Fruit fly (Drosophila melanogaster) whole organism, prepupa: Measurements from ENCODE around the gene CG9757.

ENCODE experiments used
- CG10669 ChIP-seq: fragments of 200-800 bp; sonication (Bioruptor generic); optimal IDR thresholded peaks from 3 replicates; lab custom pipeline; 2018; ENCODE audit warnings: missing biosample characterization, mild to moderate bottlenecking, missing genetic modification characterization, moderate library complexity
- CG15336 ChIP-seq: fragments of 200-800 bp; sonication (Bioruptor generic); IDR thresholded peaks from 2 replicates; pipeline ENCODE4 v1.3.6; 2022; ENCODE audit warnings: missing biosample characterization, missing genetic modification characterization
- CG1621 ChIP-seq: fragments of 200-800 bp; sonication (Bioruptor generic); optimal IDR thresholded peaks from 3 replicates; lab custom pipeline; 2018; ENCODE audit warnings: missing biosample characterization, mild to moderate bottlenecking, missing genetic modification characterization
- CG16779 ChIP-seq: fragments of 200-800 bp; sonication (Bioruptor generic); optimal IDR thresholded peaks from 3 replicates; lab custom pipeline; 2017; ENCODE audit warnings: missing biosample characterization, mild to moderate bottlenecking, missing genetic modification characterization
- CG3032 ChIP-seq: fragments of 200-800 bp; optimal IDR thresholded peaks from 2 replicates; lab custom pipeline; 2019; ENCODE audit warnings: missing biosample characterization, mild to moderate bottlenecking, missing genetic modification characterization, moderate library complexity
- CG31627 ChIP-seq: fragments of 200-800 bp; sonication (Bioruptor generic); optimal IDR thresholded peaks from 3 replicates; lab custom pipeline; 2016; ENCODE audit warnings: missing biosample characterization, missing genetic modification characterization
- CG32006 ChIP-seq: fragments of 200-800 bp; sonication (Bioruptor generic); optimal IDR thresholded peaks from 3 replicates; lab custom pipeline; 2017; ENCODE audit warnings: missing biosample characterization, mild to moderate bottlenecking, missing genetic modification characterization
- CG34406 ChIP-seq: fragments of 200-800 bp; sonication (Bioruptor generic); optimal IDR thresholded peaks from 3 replicates; lab custom pipeline; 2016; ENCODE audit warnings: missing biosample characterization, missing genetic modification characterization
- CG3919 ChIP-seq: fragments of 200-800 bp; sonication (Bioruptor generic); optimal IDR thresholded peaks from 3 replicates; lab custom pipeline; 2016; ENCODE audit warnings: missing biosample characterization, missing genetic modification characterization
- CG4318 ChIP-seq: fragments of 200-800 bp; sonication (Bioruptor generic); optimal IDR thresholded peaks from 3 replicates; lab custom pipeline; 2017; ENCODE audit warnings: missing biosample characterization, mild to moderate bottlenecking, missing genetic modification characterization
- CG6163 ChIP-seq: fragments of 200-800 bp; sonication (Bioruptor generic); IDR thresholded peaks from 3 replicates; pipeline ENCODE4 v1.3.6; 2022; ENCODE audit warnings: missing biosample characterization, missing genetic modification characterization
- CG6276 ChIP-seq: fragments of 200-800 bp; sonication (Bioruptor generic); optimal IDR thresholded peaks from 2 replicates; lab custom pipeline; 2017; ENCODE audit warnings: missing biosample characterization, mild to moderate bottlenecking, missing genetic modification characterization
- CG6808 ChIP-seq: fragments of 200-800 bp; sonication (Bioruptor generic); optimal IDR thresholded peaks from 3 replicates; lab custom pipeline; 2017; ENCODE audit warnings: missing biosample characterization, missing genetic modification characterization, mild to moderate bottlenecking, moderate library complexity, missing genetic modification reagents
- CG6854 ChIP-seq: fragments of 200-800 bp; sonication (Bioruptor generic); optimal IDR thresholded peaks from 2 replicates; lab custom pipeline; 2017; ENCODE audit warnings: missing biosample characterization, mild to moderate bottlenecking, missing genetic modification characterization
- CG8119 ChIP-seq: fragments of 200-800 bp; sonication (Bioruptor generic); IDR thresholded peaks from 3 replicates; pipeline ENCODE4 v1.3.6; 2022; ENCODE audit warnings: missing biosample characterization, missing genetic modification characterization
- CG8632 ChIP-seq: fragments of 200-800 bp; sonication (Bioruptor generic); optimal IDR thresholded peaks from 3 replicates; lab custom pipeline; 2016; ENCODE audit warnings: missing biosample characterization, missing genetic modification characterization
- CG9139 ChIP-seq: fragments of 200-800 bp; sonication (Bioruptor generic); optimal IDR thresholded peaks from 3 replicates; lab custom pipeline; 2017; ENCODE audit warnings: missing biosample characterization, mild to moderate bottlenecking, missing genetic modification characterization
- Eip78C ChIP-seq: fragments of 200-800 bp; sonication (Bioruptor generic); peaks from one replicate; lab custom pipeline; 2016; ENCODE audit warnings: missing biosample characterization, missing genetic modification characterization
- Ets96B ChIP-seq: fragments of 200-800 bp; optimal IDR thresholded peaks from 2 replicates; lab custom pipeline; 2019; ENCODE audit warnings: missing biosample characterization, mild to moderate bottlenecking, missing genetic modification characterization, moderate library complexity
- Hr38 ChIP-seq: sonication (Bioruptor generic); optimal IDR thresholded peaks from 2 replicates; lab custom pipeline; 2016; ENCODE audit warnings: missing biosample characterization, missing genetic modification characterization
- Hr39 ChIP-seq: fragments of 200-800 bp; sonication (Bioruptor generic); optimal IDR thresholded peaks from 2 replicates; lab custom pipeline; 2016; ENCODE audit warnings: missing biosample characterization, missing genetic modification characterization
- Hr4 ChIP-seq: fragments of 200-800 bp; sonication (Bioruptor generic); optimal IDR thresholded peaks from 3 replicates; lab custom pipeline; 2016; ENCODE audit warnings: missing biosample characterization, missing genetic modification characterization
- Lpt ChIP-seq: fragments of 200-800 bp; sonication (Bioruptor generic); optimal IDR thresholded peaks from 3 replicates; lab custom pipeline; 2016; ENCODE audit warnings: missing biosample characterization, missing genetic modification characterization
- Sox14 ChIP-seq: fragments of 200-800 bp; sonication (Bioruptor generic); optimal IDR thresholded peaks from 3 replicates; lab custom pipeline; 2016; ENCODE audit warnings: missing biosample characterization, missing genetic modification characterization
- acj6 ChIP-seq: fragments of 200-800 bp; sonication (Bioruptor generic); optimal IDR thresholded peaks from 3 replicates; lab custom pipeline; 2016; ENCODE audit warnings: missing biosample characterization, missing genetic modification characterization
- cyc ChIP-seq: fragments of 200-800 bp; sonication (Bioruptor generic); optimal IDR thresholded peaks from 3 replicates; lab custom pipeline; 2016; ENCODE audit warnings: missing biosample characterization, missing genetic modification characterization
- dac ChIP-seq: fragments of 200-800 bp; sonication (Bioruptor generic); optimal IDR thresholded peaks from 2 replicates; lab custom pipeline; 2017; ENCODE audit warnings: missing biosample characterization, mild to moderate bottlenecking, missing genetic modification characterization
- dsx ChIP-seq: fragments of 200-800 bp; optimal IDR thresholded peaks from 3 replicates; lab custom pipeline; 2019; ENCODE audit warnings: missing biosample characterization, mild to moderate bottlenecking, missing genetic modification characterization, moderate library complexity; ENCODE audit not compliant: poor library complexity, severe bottlenecking
- eg ChIP-seq: fragments of 200-800 bp; sonication (Bioruptor generic); IDR thresholded peaks from 3 replicates; pipeline ENCODE4 v1.3.6; 2022; ENCODE audit warnings: missing biosample characterization, missing genetic modification characterization
- fd59A ChIP-seq: fragments of 200-800 bp; sonication (Bioruptor generic); optimal IDR thresholded peaks from 2 replicates; lab custom pipeline; 2017; ENCODE audit warnings: missing biosample characterization, mild to moderate bottlenecking, missing genetic modification characterization, missing genetic modification reagents
- lz ChIP-seq: fragments of 200-800 bp; sonication (Bioruptor generic); optimal IDR thresholded peaks from 3 replicates; lab custom pipeline; 2016; ENCODE audit warnings: missing biosample characterization, missing genetic modification characterization
- pdm3 ChIP-seq: fragments of 200-800 bp; sonication (Bioruptor generic); optimal IDR thresholded peaks from 3 replicates; lab custom pipeline; 2016; ENCODE audit warnings: missing biosample characterization, missing genetic modification characterization
- spab ChIP-seq: fragments of 200-800 bp; sonication (Bioruptor generic); optimal IDR thresholded peaks from 2 replicates; lab custom pipeline; 2017; ENCODE audit warnings: missing biosample characterization, mild to moderate bottlenecking, missing genetic modification characterization, missing genetic modification reagents
- ss ChIP-seq, 2 experiments: fragments of 200-800 bp; sonication (Bioruptor generic); optimal IDR thresholded peaks; 2 replicates in 1 of 2; 3 replicates in 1 of 2; lab custom pipeline; 2017 to 2018; ENCODE audit warnings: mild to moderate bottlenecking in 2 of 2, missing biosample characterization in 2 of 2, missing genetic modification characterization in 2 of 2, moderate library complexity in 1 of 2
- topi ChIP-seq: fragments of 200-800 bp; sonication (Bioruptor generic); optimal IDR thresholded peaks from 3 replicates; lab custom pipeline; 2016; ENCODE audit warnings: missing biosample characterization, missing genetic modification characterization
- vri ChIP-seq: fragments of 200-800 bp; sonication (Bioruptor generic); optimal IDR thresholded peaks from 3 replicates; lab custom pipeline; 2016; ENCODE audit warnings: missing biosample characterization, mild to moderate bottlenecking, missing genetic modification characterization

Gene CG9757

DNA sequence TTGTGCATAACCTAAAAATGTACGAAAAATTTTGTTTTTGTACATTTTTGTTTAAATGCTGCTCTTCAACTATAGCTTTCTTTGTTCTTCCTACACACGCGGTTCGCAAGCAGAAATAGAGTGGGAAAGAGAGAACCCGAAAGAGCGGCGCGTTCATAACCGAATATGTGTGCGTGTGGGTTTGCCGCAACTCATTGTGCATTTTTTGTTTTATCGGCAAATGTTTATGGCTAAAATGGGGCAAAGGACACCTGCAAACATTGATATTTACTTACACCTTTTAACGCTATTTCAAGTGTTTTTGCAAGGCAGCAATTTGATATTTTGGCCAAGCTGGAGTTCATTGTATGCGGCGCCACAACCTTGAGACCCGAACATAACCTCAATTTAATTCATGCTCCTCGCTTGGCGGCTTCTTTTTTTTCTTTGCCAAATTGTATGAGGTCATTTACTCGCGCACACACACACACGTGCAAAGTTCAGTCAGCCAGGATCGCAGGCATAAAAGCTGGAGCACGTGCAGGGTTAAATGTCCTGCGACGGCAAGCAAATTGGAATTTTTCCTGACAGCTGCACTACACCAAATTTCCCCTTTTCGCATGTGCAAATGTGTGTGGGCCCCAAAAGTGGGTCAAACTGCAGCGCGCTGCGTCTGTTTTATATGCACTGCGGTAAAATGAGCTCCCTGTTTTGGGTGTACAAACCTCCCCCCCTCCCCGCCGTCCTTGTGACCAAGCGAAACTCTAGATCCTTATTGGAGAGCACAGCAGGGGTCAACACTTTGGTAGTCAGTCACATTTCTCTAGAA lies 35.7 kb upstream of the CG9757 start:
- TF ChIP-seq Sox14 (peak; percentile 61), Eip78C (GFP tag; lab: Kevin White, UChicago) (peak; percentile 52), ss (GFP tag; optimal IDR thresholded peaks at IDR 0.05; lab: Kevin White, UChicago) (peak in 1 of 2 experiments; percentile 17), topi (GFP tag; lab: Kevin White, UChicago) (no peak), Hr4 (no peak)

- TF ChIP-seq cyc (GFP tag; lab: Kevin White, UChicago) (peak; percentile 15), CG15336 (GFP tag; lab: Robert Waterston, UW) (peak; percentile 60), CG34406 (no peak), CG1621 (peak; percentile 42), Hr38 (GFP tag; lab: Kevin White, UChicago) (no peak), ss (GFP tag; optimal IDR thresholded peaks at IDR 0.05; lab: Kevin White, UChicago) (peak; percentile 79 to 83), spab (GFP tag; lab: Kevin White, UChicago) (peak; percentile 57), pdm3 (GFP tag; lab: Kevin White, UChicago) (no peak), CG9139 (GFP tag; lab: Kevin White, UChicago) (peak; percentile 81), Eip78C (GFP tag; lab: Kevin White, UChicago) (peak; percentile 41), lz (GFP tag; lab: Kevin White, UChicago) (peak; percentile 12), CG3919 (GFP tag; lab: Kevin White, UChicago) (peak; percentile 39), CG16779 (tag; lab: Kevin White, UChicago) (peak; percentile 71), acj6 (GFP tag; lab: Kevin White, UChicago) (no peak), CG31627 (GFP tag; lab: Kevin White, UChicago) (peak; percentile 25), CG8119 (peak; percentile 46; the same call in 1 of the 3 replicates), dac (GFP tag; lab: Kevin White, UChicago) (peak; percentile 21), CG6808 (GFP tag; lab: Kevin White, UChicago) (peak; percentile 77), CG3032 (tag; lab: Kevin White, UChicago) (peak; percentile 28), Lpt (GFP tag; lab: Kevin White, UChicago) (no peak), vri (GFP tag; lab: Kevin White, UChicago) (no peak), dsx (GFP tag; lab: Kevin White, UChicago) (peak; percentile 77), Hr39 (GFP tag; lab: Kevin White, UChicago) (peak; percentile 18), Ets96B (tag; lab: Kevin White, UChicago) (peak; percentile 45), CG4318 (GFP tag; lab: Kevin White, UChicago) (no peak), CG32006 (GFP tag; lab: Kevin White, UChicago) (no peak), CG8632 (GFP tag; lab: Kevin White, UChicago) (peak; percentile 14), CG10669 (GFP tag; lab: Kevin White, UChicago) (peak; percentile 36), topi (GFP tag; lab: Kevin White, UChicago) (no peak), fd59A (GFP tag; lab: Kevin White, UChicago) (no peak), CG6276 (GFP tag; lab: Kevin White, UChicago) (peak; percentile 46), eg (GFP tag; lab: Robert Waterston, UW) (0 out of 3 replicates have a peak, but pooled peaks have one; percentile 5), CG6163 (peak; percentile 6; the same call in 1 of the 3 replicates), CG6854 (GFP tag; lab: Kevin White, UChicago) (peak; percentile 34)
Observed at dm6 chr3R:13646729-13647633, 34.7 kb upstream of the CG9757 start, which contains the start of gene rin. TSS of gene rin (plus strand) at chr3R:13647004.
